Fruit fly (Drosophila melanogaster) whole organism: ENCODE measurements around the gene CG1738.

ENCODE experiments used
- CG8478 ChIP-seq: fragments of >200 bp; optimal IDR thresholded peaks from 2 replicates; lab custom pipeline; 2018; ENCODE audit warnings: inconsistent platforms
- Dll ChIP-seq: fragments of >200 bp; optimal IDR thresholded peaks from 2 replicates; lab custom pipeline; 2017
- EcR ChIP-seq, 2 experiments: fragments of >200 bp; optimal IDR thresholded peaks; 2 replicates each; lab custom pipeline; 2017; ENCODE audit warnings: missing biosample characterization in 2 of 2, missing genetic modification characterization in 2 of 2, missing genetic modification reagents in 2 of 2
- psq ChIP-seq: fragments of >200 bp; optimal IDR thresholded peaks from 2 replicates; lab custom pipeline; 2017
- usp ChIP-seq: fragments of >200 bp; optimal IDR thresholded peaks from 2 replicates; lab custom pipeline; 2017; ENCODE audit warnings: missing biosample characterization, missing genetic modification characterization, mixed read lengths

dm6 chrX:11350505-11351327, 1.9 kb downstream of the CG1738 start, which contains the start of gene CG1737:
- TF ChIP-seq usp (GFP tag; lab: Kevin White, UChicago) (no peak), psq (lab: Kevin White, UChicago) (no peak), EcR (GFP tag; optimal IDR thresholded peaks at IDR 0.05; lab: Kevin White, UChicago) (no peak), CG8478 (lab: Kevin White, UChicago) (no peak), Dll (no peak)
